Fruit fly (Drosophila melanogaster) whole organism, embryonic: ENCODE results near the gene CG43179.

ENCODE experiments used
- Abd-B ChIP-seq: fragments of 200-800 bp; sonication (Bioruptor generic); optimal IDR thresholded peaks from 2 replicates; lab custom pipeline; 2018; ENCODE audit warnings: missing biosample characterization, mild to moderate bottlenecking, missing genetic modification characterization, moderate library complexity
- Bgb ChIP-seq: fragments of 200-800 bp; sonication (Bioruptor generic); IDR thresholded peaks from 2 replicates; pipeline ENCODE4 v1.3.6; 2022; ENCODE audit warnings: missing biosample characterization, missing genetic modification characterization; ENCODE audit not compliant: partially characterized antibody
- CG10267 ChIP-seq: fragments of 200-800 bp; sonication (Bioruptor generic); optimal IDR thresholded peaks from 2 replicates; lab custom pipeline; 2018; ENCODE audit warnings: missing biosample characterization, mild to moderate bottlenecking, missing genetic modification characterization, moderate library complexity
- CG11504 ChIP-seq: fragments of 200-800 bp; sonication (Bioruptor generic); optimal IDR thresholded peaks from 3 replicates; lab custom pipeline; 2019; ENCODE audit warnings: missing biosample characterization, mild to moderate bottlenecking, missing genetic modification characterization, moderate library complexity
- CG11560 ChIP-seq: fragments of 200-800 bp; sonication (Bioruptor generic); IDR thresholded peaks from 3 replicates; pipeline ENCODE4 v1.3.6; 2022; ENCODE audit warnings: missing biosample characterization, missing genetic modification characterization
- CG12155 ChIP-seq: fragments of 200-800 bp; sonication (Bioruptor generic); optimal IDR thresholded peaks from 3 replicates; lab custom pipeline; 2016; ENCODE audit warnings: missing biosample characterization, missing genetic modification characterization
- CG15073 ChIP-seq: fragments of 200-800 bp; sonication (Bioruptor generic); optimal IDR thresholded peaks from 2 replicates; lab custom pipeline; 2016; ENCODE audit warnings: missing biosample characterization, missing genetic modification characterization
- CG15479 ChIP-seq: fragments of 200-800 bp; sonication (Bioruptor generic); optimal IDR thresholded peaks from 3 replicates; lab custom pipeline; 2019; ENCODE audit warnings: missing biosample characterization, mild to moderate bottlenecking, missing genetic modification characterization, moderate library complexity
- CG18599 ChIP-seq: fragments of 200-800 bp; sonication (Bioruptor generic); optimal IDR thresholded peaks from 3 replicates; lab custom pipeline; 2017; ENCODE audit warnings: missing biosample characterization, missing genetic modification characterization, mild to moderate bottlenecking, moderate library complexity, missing genetic modification reagents
- CG30431 ChIP-seq: fragments of 200-800 bp; sonication (Bioruptor generic); optimal IDR thresholded peaks from 2 replicates; lab custom pipeline; 2017; ENCODE audit warnings: missing biosample characterization, missing genetic modification characterization
- CG32532 ChIP-seq: fragments of 200-800 bp; sonication (Bioruptor generic); IDR thresholded peaks from 2 replicates; pipeline ENCODE4 v1.3.6; 2022; ENCODE audit warnings: missing biosample characterization, missing genetic modification characterization
- CG3838 ChIP-seq: fragments of 200-800 bp; sonication (Bioruptor generic); optimal IDR thresholded peaks from 3 replicates; lab custom pipeline; 2016; ENCODE audit warnings: missing biosample characterization, missing genetic modification characterization
- CG7556 ChIP-seq: fragments of 200-800 bp; sonication (Bioruptor generic); optimal IDR thresholded peaks from 2 replicates; lab custom pipeline; 2017; ENCODE audit warnings: missing biosample characterization, mild to moderate bottlenecking, missing genetic modification characterization
- CG9215 ChIP-seq: fragments of 200-800 bp; sonication (Bioruptor generic); IDR thresholded peaks from 2 replicates; pipeline ENCODE4 v1.3.6; 2022; ENCODE audit warnings: missing biosample characterization, missing genetic modification characterization
- CG9876 ChIP-seq: fragments of 200-800 bp; sonication (Bioruptor generic); optimal IDR thresholded peaks from 2 replicates; lab custom pipeline; 2016; ENCODE audit warnings: missing biosample characterization, missing genetic modification characterization
- CG9932 ChIP-seq: fragments of 200-800 bp; sonication (Bioruptor generic); IDR thresholded peaks from 2 replicates; pipeline ENCODE4 v1.3.6; 2022; ENCODE audit warnings: missing biosample characterization, missing genetic modification characterization
- D ChIP-seq, 2 experiments: fragments of 200-800 bp in 1 of 2; fragments of >200 bp in 1 of 2; sonication (Bioruptor generic) in 1 of 2; optimal IDR thresholded peaks; 2 replicates in 1 of 2; 3 replicates in 1 of 2; lab custom pipeline; 2017; ENCODE audit warnings: mild to moderate bottlenecking in 1 of 2, missing biosample characterization in 1 of 2, missing genetic modification characterization in 1 of 2, missing genetic modification reagents in 1 of 2
- Dref ChIP-seq: fragments of 200-800 bp; sonication (Bioruptor generic); IDR thresholded peaks from 2 replicates; pipeline ENCODE4 v1.3.6; 2022; ENCODE audit warnings: missing biosample characterization, missing genetic modification characterization
- Fer3 ChIP-seq: fragments of 200-800 bp; sonication (Bioruptor generic); optimal IDR thresholded peaks from 2 replicates; lab custom pipeline; 2018; ENCODE audit warnings: missing biosample characterization, mild to moderate bottlenecking, missing genetic modification characterization, moderate library complexity
- Gug ChIP-seq: fragments of 200-800 bp; sonication (Bioruptor generic); IDR thresholded peaks from 4 replicates; pipeline ENCODE4 v1.3.6; 2022; ENCODE audit warnings: missing biosample characterization, missing genetic modification characterization
- HHEX ChIP-seq: fragments of 200-800 bp; sonication (Bioruptor generic); optimal IDR thresholded peaks from 3 replicates; lab custom pipeline; 2017; ENCODE audit warnings: missing biosample characterization, mild to moderate bottlenecking, missing genetic modification characterization, missing genetic modification reagents
- HLH3B ChIP-seq: fragments of 200-800 bp; sonication (Bioruptor generic); IDR thresholded peaks from 2 replicates; pipeline ENCODE4 v1.3.6; 2022; ENCODE audit warnings: missing biosample characterization, missing genetic modification characterization
- HLHmδ ChIP-seq: fragments of 200-800 bp; sonication (Bioruptor generic); optimal IDR thresholded peaks from 2 replicates; lab custom pipeline; 2018; ENCODE audit warnings: missing biosample characterization, mild to moderate bottlenecking, missing genetic modification characterization, moderate library complexity
- HmgD ChIP-seq: fragments of 200-800 bp; sonication (Bioruptor generic); optimal IDR thresholded peaks from 3 replicates; lab custom pipeline; 2016; ENCODE audit warnings: missing biosample characterization, missing genetic modification characterization
- Hmx ChIP-seq: fragments of 200-800 bp; sonication (Bioruptor generic); optimal IDR thresholded peaks from 2 replicates; lab custom pipeline; 2016; ENCODE audit warnings: missing biosample characterization, missing genetic modification characterization
- Hr78 ChIP-seq, 2 experiments: fragments of 200-800 bp in 1 of 2; fragments of >200 bp in 1 of 2; sonication (Bioruptor generic) in 1 of 2; optimal IDR thresholded peaks; 2 replicates each; lab custom pipeline; 2017 to 2019; ENCODE audit warnings: missing biosample characterization in 2 of 2, missing genetic modification characterization in 2 of 2, mild to moderate bottlenecking in 1 of 2, moderate library complexity in 1 of 2
- Lpt ChIP-seq: fragments of >200 bp; optimal IDR thresholded peaks from 2 replicates; lab custom pipeline; 2018; ENCODE audit warnings: missing biosample characterization, missing genetic modification characterization
- MTF-1 ChIP-seq: fragments of 200-800 bp; sonication (Bioruptor generic); optimal IDR thresholded peaks from 2 replicates; lab custom pipeline; 2018; ENCODE audit warnings: missing biosample characterization, mild to moderate bottlenecking, missing genetic modification characterization, borderline replicate concordance
- Nf-YC ChIP-seq: fragments of 200-800 bp; optimal IDR thresholded peaks from 3 replicates; lab custom pipeline; 2019; ENCODE audit warnings: missing biosample characterization, mild to moderate bottlenecking, missing genetic modification characterization, moderate library complexity
- Ptx1 ChIP-seq: fragments of 200-800 bp; sonication (Bioruptor generic); IDR thresholded peaks from 2 replicates; pipeline ENCODE4 v1.3.6; 2022; ENCODE audit warnings: missing biosample characterization, missing genetic modification characterization
- Rx ChIP-seq: fragments of 200-800 bp; sonication (Bioruptor generic); IDR thresholded peaks from 2 replicates; pipeline ENCODE4 v1.3.6; 2022; ENCODE audit warnings: missing biosample characterization, missing genetic modification characterization
- Sox100B ChIP-seq: fragments of 200-800 bp; sonication (Bioruptor generic); optimal IDR thresholded peaks from 3 replicates; lab custom pipeline; 2018; ENCODE audit warnings: missing biosample characterization, mild to moderate bottlenecking, missing genetic modification characterization
- Stat92E ChIP-seq, 3 experiments: fragments of >200 bp in 2 of 3; fragments of 200-800 bp in 1 of 3; sonication (Bioruptor generic) in 1 of 3; optimal IDR thresholded peaks; 2 replicates each; lab custom pipeline; 2017 to 2019; ENCODE audit warnings: missing biosample characterization in 3 of 3, missing genetic modification characterization in 3 of 3, mild to moderate bottlenecking in 1 of 3, moderate library complexity in 1 of 3
- TFAM ChIP-seq: fragments of 200-800 bp; sonication (Bioruptor generic); optimal IDR thresholded peaks from 2 replicates; lab custom pipeline; 2017; ENCODE audit warnings: missing biosample characterization, missing genetic modification characterization, inconsistent platforms
- btn ChIP-seq: fragments of 200-800 bp; sonication (Bioruptor generic); optimal IDR thresholded peaks from 2 replicates; lab custom pipeline; 2016; ENCODE audit warnings: missing biosample characterization, missing genetic modification characterization
- ci ChIP-seq: fragments of 200-800 bp; sonication (Bioruptor generic); IDR thresholded peaks from 3 replicates; pipeline ENCODE4 v1.3.6; 2022; ENCODE audit warnings: missing biosample characterization, missing genetic modification characterization
- dan ChIP-seq: fragments of 200-800 bp; sonication (Bioruptor generic); IDR thresholded peaks from 2 replicates; pipeline ENCODE4 v1.3.6; 2022; ENCODE audit warnings: missing biosample characterization, missing genetic modification characterization
- danr ChIP-seq: fragments of 200-800 bp; sonication (Bioruptor generic); IDR thresholded peaks from 2 replicates; pipeline ENCODE4 v1.3.6; 2022; ENCODE audit warnings: missing biosample characterization, missing genetic modification characterization
- ems ChIP-seq: fragments of 200-800 bp; sonication (Bioruptor generic); optimal IDR thresholded peaks from 3 replicates; lab custom pipeline; 2016; ENCODE audit warnings: missing biosample characterization, missing genetic modification characterization
- fd96Cb ChIP-seq: fragments of 200-800 bp; sonication (Bioruptor generic); optimal IDR thresholded peaks from 2 replicates; lab custom pipeline; 2018; ENCODE audit warnings: missing biosample characterization, mild to moderate bottlenecking, missing genetic modification characterization, moderate library complexity
- ftz-f1 ChIP-seq: fragments of 200-800 bp; sonication (Bioruptor generic); optimal IDR thresholded peaks from 2 replicates; lab custom pipeline; 2016; ENCODE audit warnings: missing biosample characterization, missing genetic modification characterization
- kah ChIP-seq: fragments of 200-800 bp; sonication (Bioruptor generic); optimal IDR thresholded peaks from 2 replicates; lab custom pipeline; 2018; ENCODE audit warnings: missing biosample characterization, mild to moderate bottlenecking, missing genetic modification characterization
- mirr ChIP-seq: fragments of 200-800 bp; sonication (Bioruptor generic); optimal IDR thresholded peaks from 3 replicates; lab custom pipeline; 2018; ENCODE audit warnings: missing biosample characterization, mild to moderate bottlenecking, missing genetic modification characterization
- otp ChIP-seq: fragments of 200-800 bp; sonication (Bioruptor generic); IDR thresholded peaks from 3 replicates; pipeline ENCODE4, ENCODE4 v1.3.6; 2022; ENCODE audit warnings: missing biosample characterization, missing genetic modification characterization
- peb ChIP-seq: fragments of 200-800 bp; sonication (Bioruptor generic); IDR thresholded peaks from 2 replicates; pipeline ENCODE4 v1.3.6; 2022; ENCODE audit warnings: missing biosample characterization, missing genetic modification characterization
- pita ChIP-seq: fragments of 200-800 bp; sonication (Bioruptor generic); optimal IDR thresholded peaks from 2 replicates; lab custom pipeline; 2017; ENCODE audit warnings: missing biosample characterization, mild to moderate bottlenecking, missing genetic modification characterization
- rib ChIP-seq: fragments of 200-800 bp; sonication (Bioruptor generic); IDR thresholded peaks from 2 replicates; pipeline ENCODE4 v1.3.6; 2022; ENCODE audit warnings: missing biosample characterization, missing genetic modification characterization
- slbo ChIP-seq: fragments of 200-800 bp; sonication (Bioruptor generic); IDR thresholded peaks from 2 replicates; pipeline ENCODE4 v1.3.6; 2022; ENCODE audit warnings: missing biosample characterization, missing genetic modification characterization
- zen2 ChIP-seq: fragments of 200-800 bp; sonication (Bioruptor generic); IDR thresholded peaks from 3 replicates; pipeline ENCODE4 v1.3.6; 2022; ENCODE audit warnings: missing biosample characterization, missing genetic modification characterization; ENCODE audit not compliant: partially characterized antibody

CG43179 gene

DNA sequence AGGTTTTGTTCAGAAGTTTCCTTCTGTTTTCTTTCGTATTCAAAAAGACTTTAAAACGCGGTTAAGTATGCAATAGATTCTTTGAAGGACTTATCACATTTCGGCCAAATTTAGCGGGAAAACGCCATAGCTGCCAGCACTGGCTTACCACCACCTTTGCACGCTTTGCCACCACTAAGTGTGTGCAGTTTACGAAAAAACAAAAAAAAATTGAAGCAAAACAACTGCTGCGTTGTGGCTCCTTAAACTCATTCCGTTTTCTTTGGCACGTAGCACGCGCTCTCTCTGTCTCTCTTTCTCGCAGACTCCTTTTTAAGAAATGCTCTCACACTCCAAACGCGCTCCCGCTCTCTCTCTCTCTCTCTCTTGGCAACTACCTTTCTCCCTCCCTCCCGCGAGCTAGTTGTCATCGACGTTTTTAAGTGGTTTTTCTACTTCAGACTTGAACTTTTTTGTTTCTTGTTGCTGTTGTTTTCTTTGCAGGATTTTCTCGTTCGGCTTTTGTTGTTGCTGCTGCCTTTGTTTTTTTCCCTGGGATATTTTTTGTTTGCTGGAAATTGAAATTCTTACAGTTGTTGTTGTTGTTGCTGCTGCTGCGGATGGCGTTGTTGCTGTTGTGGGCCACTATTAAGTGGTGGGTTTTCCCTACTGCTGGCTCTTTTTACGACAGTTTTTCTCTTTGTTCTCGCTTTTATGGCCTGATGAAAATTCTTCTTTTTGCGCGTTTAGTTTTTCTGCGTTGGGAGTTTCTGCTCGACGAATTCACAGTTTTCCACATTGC lies 22.8 kb downstream of the CG43179 start (continued):
- TF ChIP-seq HHEX (GFP tag; lab: Kevin White, UChicago), result no peak
- TF ChIP-seq Ptx1, result no peak
- TF ChIP-seq danr (GFP tag; lab: Robert Waterston, UW), result no peak
- peak; percentile 15 for TF ChIP-seq ems (GFP tag; lab: Kevin White, UChicago)
- no peak for TF ChIP-seq TFAM
- no peak for TF ChIP-seq dan (GFP tag; lab: Robert Waterston, UW)
- 0 out of 2 replicates have a peak, but pooled peaks have one; percentile 23 for TF ChIP-seq slbo
- TF ChIP-seq CG7556 (GFP tag; lab: Kevin White, UChicago), result no peak
- no peak for TF ChIP-seq CG12155 (GFP tag; lab: Kevin White, UChicago)
- TF ChIP-seq Nf-YC, result no peak
- no peak for TF ChIP-seq Stat92E (GFP tag; optimal IDR thresholded peaks at IDR 0.05; lab: Kevin White, UChicago)
- TF ChIP-seq CG18599, result no peak
- no peak for TF ChIP-seq CG3838 (GFP tag; lab: Kevin White, UChicago)
- no peak for TF ChIP-seq Bgb (GFP tag; lab: Robert Waterston, UW)
- no peak for TF ChIP-seq Hr78 (GFP tag; optimal IDR thresholded peaks at IDR 0.05; lab: Kevin White, UChicago)
- TF ChIP-seq Hmx, result no peak
- no peak for TF ChIP-seq pita (GFP tag; lab: Kevin White, UChicago)
- no peak for TF ChIP-seq D (optimal IDR thresholded peaks at IDR 0.05; lab: Kevin White, UChicago)
- TF ChIP-seq D (GFP tag; optimal IDR thresholded peaks at IDR 0.05; lab: Kevin White, UChicago), result no peak
- 0 out of 3 replicates have a peak, but pooled peaks have one; percentile 37 for TF ChIP-seq ci (GFP tag; lab: Robert Waterston, UW)
- peak; percentile 23 for TF ChIP-seq CG15479 (GFP tag; lab: Kevin White, UChicago)
- TF ChIP-seq Lpt (GFP tag; lab: Kevin White, UChicago), result peak; percentile 7
- TF ChIP-seq CG15073, result no peak
- TF ChIP-seq kah (GFP tag; lab: Kevin White, UChicago), result peak; percentile 1
- no peak for TF ChIP-seq Sox100B (GFP tag; lab: Kevin White, UChicago)
- TF ChIP-seq fd96Cb (tag; lab: Kevin White, UChicago), result no peak
- TF ChIP-seq Abd-B (GFP tag; lab: Kevin White, UChicago), result no peak
- TF ChIP-seq CG11560 (tag; lab: Robert Waterston, UW), result no peak
- no peak for TF ChIP-seq CG10267 (tag; lab: Kevin White, UChicago)
- TF ChIP-seq HLHmδ, result peak; percentile 8
- peak; percentile 19; the same call in 1 of the 2 replicates for TF ChIP-seq CG9932 (GFP tag; lab: Robert Waterston, UW)
- no peak for TF ChIP-seq CG30431 (GFP tag; lab: Kevin White, UChicago)
- no peak for TF ChIP-seq MTF-1 (GFP tag; lab: Kevin White, UChicago)
- TF ChIP-seq CG9215, result no peak
- no peak; the same call in 1 of the 2 replicates for TF ChIP-seq CG32532 (GFP tag; lab: Robert Waterston, UW)
- no peak for TF ChIP-seq CG11504 (tag; lab: Kevin White, UChicago)
- peak; percentile 44 for TF ChIP-seq HmgD (GFP tag; lab: Kevin White, UChicago)
- no peak for TF ChIP-seq btn (GFP tag; lab: Kevin White, UChicago)
- no peak for TF ChIP-seq rib (GFP tag; lab: Robert Waterston, UW)
- no peak for TF ChIP-seq HLH3B
- TF ChIP-seq Rx (GFP tag; lab: Robert Waterston, UW), result no peak
- TF ChIP-seq ftz-f1 (GFP tag; lab: Kevin White, UChicago), result no peak
- no peak for TF ChIP-seq Dref (GFP tag; lab: Robert Waterston, UW)
- no peak for TF ChIP-seq zen2 (GFP tag; lab: Robert Waterston, UW)
- TF ChIP-seq Fer3 (tag; lab: Kevin White, UChicago), result no peak
- TF ChIP-seq mirr (GFP tag; lab: Kevin White, UChicago), result no peak
- no peak for TF ChIP-seq Gug
- TF ChIP-seq CG9876 (GFP tag; lab: Kevin White, UChicago), result no peak
- no peak for TF ChIP-seq otp (GFP tag; lab: Robert Waterston, UW)
- no peak for TF ChIP-seq peb (GFP tag; lab: Robert Waterston, UW)
